Worm (Caenorhabditis elegans): Measurements from ENCODE around the gene pho-11.

pho-11 gene

DNA sequence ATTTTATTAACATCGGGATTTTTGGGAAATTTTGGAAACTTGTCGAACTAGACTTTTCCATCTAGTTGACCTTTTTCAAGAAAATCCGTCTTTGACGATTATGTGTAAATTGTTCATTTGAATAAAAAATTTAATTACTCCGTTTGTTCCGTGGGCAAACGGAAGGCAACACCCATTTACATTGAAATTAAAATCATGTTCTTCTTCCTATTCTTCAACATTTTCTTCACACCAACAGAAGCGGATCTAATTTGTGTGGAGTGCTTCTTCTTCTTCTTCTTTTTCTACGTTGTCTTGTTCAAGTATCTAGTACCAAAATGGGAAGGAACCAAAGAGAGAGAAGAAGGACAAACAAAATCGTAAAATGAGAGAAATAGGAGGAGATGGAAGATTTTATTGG is 50.8 kb downstream of the pho-11 start:
- TF ChIP-seq ceh-20 (GFP tag; IDR thresholded peaks at IDR 0.05) (no peak), mdl-1 (tag; optimal IDR thresholded peaks at IDR 0.05) (no peak), ceh-62 (tag; optimal IDR thresholded peaks at IDR 0.05) (no peak), daf-16 (GFP tag; optimal IDR thresholded peaks at IDR 0.05) (no peak), daf-16 (tag; optimal IDR thresholded peaks at IDR 0.05) (no peak), F26F4.8 (GFP tag; conservative IDR thresholded peaks at IDR 0.05) (no peak), lin-1 (GFP tag; IDR thresholded peaks at IDR 0.05) (no peak)

All from whole organism, L4 larva.